Fruit fly (Drosophila melanogaster): ENCODE measurements around the gene C1GalTA.

The C1GalTA gene

DNA sequence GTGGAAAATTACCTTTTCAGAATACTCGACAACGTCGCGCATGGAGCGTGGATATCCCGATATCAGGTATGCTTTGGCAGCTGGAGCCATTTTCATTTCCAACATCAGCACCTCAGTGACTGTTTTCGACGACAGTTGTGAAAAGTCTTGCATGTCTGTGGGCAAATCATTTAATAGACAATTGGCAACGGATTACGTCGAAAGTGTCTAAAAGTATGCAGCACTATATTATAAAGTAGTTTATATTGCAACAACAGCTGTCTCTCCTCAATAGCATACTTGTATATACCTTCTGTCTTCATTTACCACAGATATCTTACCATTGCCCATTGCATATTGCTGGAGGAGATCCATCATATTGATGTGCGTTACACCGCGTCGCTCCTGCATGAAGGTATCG, 21.9 kb upstream of the C1GalTA start:
- TF ChIP-seq CG8290 (GFP tag; optimal IDR thresholded peaks at IDR 0.05) (peak; percentile 70), CG8290 (tag; optimal IDR thresholded peaks at IDR 0.05) (peak in 1 of 2 experiments; percentile 38), CG17612 (GFP tag; IDR thresholded peaks at IDR 0.05) (peak; percentile 100), CG11560 (tag; IDR thresholded peaks at IDR 0.05) (no peak)

DNA sequence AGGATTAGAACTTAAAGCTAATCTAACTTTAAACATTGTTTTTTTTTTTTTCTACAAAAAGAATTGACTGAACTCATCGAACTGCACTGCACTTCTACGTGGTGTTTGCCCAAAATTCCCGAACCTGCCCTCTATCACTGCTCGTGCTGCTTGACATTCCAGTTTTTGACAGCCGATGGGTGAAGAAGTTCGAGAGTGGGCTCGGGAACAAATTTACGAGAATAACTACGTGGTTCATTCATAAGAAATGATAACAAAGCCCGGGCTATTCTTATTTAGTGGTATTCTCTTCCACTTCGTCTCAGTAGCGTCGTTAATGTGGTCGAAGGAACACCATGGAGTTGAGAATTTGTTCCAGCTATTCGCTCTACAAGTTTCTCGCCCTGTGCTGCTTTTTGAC, 16.2 kb upstream of the C1GalTA start, which contains the start of gene CG18088:
Gene CG18088 (plus strand): TSS at position 301 of the 400 bp plus-strand sequence.
- TF ChIP-seq Rfx (GFP tag; IDR thresholded peaks at IDR 0.05) (no peak), NC2β (GFP tag; optimal IDR thresholded peaks at IDR 0.05) (no peak), Lim3 (GFP tag; IDR thresholded peaks at IDR 0.05) (no peak), Dip2 (GFP tag; IDR thresholded peaks at IDR 0.05) (no peak), Deaf1 (tag; optimal IDR thresholded peaks at IDR 0.05) (peak; percentile 45), zen2 (GFP tag; IDR thresholded peaks at IDR 0.05; ENCODE audit: partially characterized antibody) (no peak), sna (GFP tag; IDR thresholded peaks at IDR 0.05; ENCODE audit: partially characterized antibody) (no peak)

DNA sequence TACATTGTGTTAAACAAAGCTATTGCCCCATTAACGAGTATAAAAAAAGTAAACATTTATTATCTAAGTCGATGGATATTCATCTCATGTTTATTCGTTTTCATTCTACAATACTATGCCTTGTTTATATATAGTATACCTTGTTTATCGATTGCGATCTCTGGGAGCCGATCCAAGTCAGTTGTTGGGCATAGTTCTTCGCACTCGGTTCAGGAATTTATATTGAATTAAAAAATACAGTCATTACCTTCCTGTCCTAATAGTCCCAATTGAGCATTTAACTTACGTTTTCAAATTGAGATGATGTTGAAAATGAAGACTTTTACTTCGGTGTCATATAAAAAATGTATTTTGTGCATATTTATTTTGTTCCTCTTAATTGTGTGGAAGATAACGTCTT, 13.6 kb upstream of the C1GalTA start, which contains the start of gene CG32984:
Gene CG32984 (plus strand): TSS at position 301 of the 400 bp plus-strand sequence.
- no peak for TF ChIP-seq NfI (GFP tag; optimal IDR thresholded peaks at IDR 0.05)
- TF ChIP-seq Ada2b (GFP tag; IDR thresholded peaks at IDR 0.05): no peak
- TF ChIP-seq MESR4 (GFP tag; optimal IDR thresholded peaks at IDR 0.05): no peak
- TF ChIP-seq CG2129 (GFP tag; IDR thresholded peaks at IDR 0.05; ENCODE audit: partially characterized antibody): no peak
- TF ChIP-seq dimm (GFP tag; IDR thresholded peaks at IDR 0.05): no peak
- TF ChIP-seq CG6765 (GFP tag; optimal IDR thresholded peaks at IDR 0.05): no peak
- TF ChIP-seq CG10462 (GFP tag; optimal IDR thresholded peaks at IDR 0.05): no peak
- no peak for TF ChIP-seq Sry-β (GFP tag; optimal IDR thresholded peaks at IDR 0.05)
- no peak for TF ChIP-seq CG5180 (GFP tag; optimal IDR thresholded peaks at IDR 0.05)
- TF ChIP-seq Dbx (GFP tag; IDR thresholded peaks at IDR 0.05): no peak
- no peak for TF ChIP-seq CG12104 (GFP tag; optimal IDR thresholded peaks at IDR 0.05)
- TF ChIP-seq trem (tag; optimal IDR thresholded peaks at IDR 0.05): no peak
- TF ChIP-seq knrl (GFP tag; IDR thresholded peaks at IDR 0.05; ENCODE audit: partially characterized antibody): no peak
- no peak for TF ChIP-seq Dp (GFP tag; optimal IDR thresholded peaks at IDR 0.05)
- TF ChIP-seq bigmax (GFP tag; optimal IDR thresholded peaks at IDR 0.05): no peak
- no peak for TF ChIP-seq Ssrp (tag; optimal IDR thresholded peaks at IDR 0.05)
- TF ChIP-seq CG13287 (GFP tag; IDR thresholded peaks at IDR 0.05; ENCODE audit: partially characterized antibody): no peak
- TF ChIP-seq onecut (GFP tag; IDR thresholded peaks at IDR 0.05): no peak

DNA sequence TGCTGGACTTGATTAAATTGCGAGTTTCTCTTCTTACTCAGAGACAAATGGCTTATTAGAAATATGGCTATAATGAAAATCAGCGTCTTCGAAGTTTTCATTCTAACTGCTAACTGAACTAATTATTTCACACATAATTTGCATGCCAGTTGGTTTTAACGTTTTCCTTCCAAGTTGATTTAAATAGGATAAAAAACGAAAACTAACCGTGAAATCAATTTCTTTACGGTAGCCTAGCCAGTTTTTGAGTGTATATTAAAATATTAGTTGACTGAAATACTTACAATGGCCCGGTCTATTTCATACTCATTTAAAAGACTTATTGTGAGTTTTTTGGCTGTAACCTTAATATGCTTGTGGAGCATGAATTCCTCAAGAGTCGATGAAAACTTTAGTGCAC, 11.2 kb upstream of the C1GalTA start, which contains the start of the genes CG9525 and CG32985:
Gene CG9525 (minus strand): TSS at position 101 of the 400 bp plus-strand sequence.
Gene CG32985 (plus strand): TSS at position 280 of the 400 bp plus-strand sequence.
- TF ChIP-seq Oli (tag; optimal IDR thresholded peaks at IDR 0.05) (no peak), seq (GFP tag; IDR thresholded peaks at IDR 0.05) (no peak), Taf1 (GFP tag; IDR thresholded peaks at IDR 0.05) (no peak), CG31365 (tag; optimal IDR thresholded peaks at IDR 0.05) (no peak), ATbp (GFP tag; optimal IDR thresholded peaks at IDR 0.05) (no peak), Mad (GFP tag; optimal IDR thresholded peaks at IDR 0.05) (no peak), dpn (GFP tag; optimal IDR thresholded peaks at IDR 0.05) (no peak), CG4617 (GFP tag; optimal IDR thresholded peaks at IDR 0.05; ENCODE audit: borderline replicate concordance) (no peak), rib (GFP tag; IDR thresholded peaks at IDR 0.05) (no peak), toy (GFP tag; IDR thresholded peaks at IDR 0.05) (no peak), CG5245 (GFP tag; optimal IDR thresholded peaks at IDR 0.05) (no peak), bsh (GFP tag; optimal IDR thresholded peaks at IDR 0.05) (no peak), fd3F (GFP tag; optimal IDR thresholded peaks at IDR 0.05) (no peak)

Data from whole organism, embryonic.